Worm (Caenorhabditis elegans): ENCODE data around the gene ZK1290.15.

The ZK1290.15 gene

DNA sequence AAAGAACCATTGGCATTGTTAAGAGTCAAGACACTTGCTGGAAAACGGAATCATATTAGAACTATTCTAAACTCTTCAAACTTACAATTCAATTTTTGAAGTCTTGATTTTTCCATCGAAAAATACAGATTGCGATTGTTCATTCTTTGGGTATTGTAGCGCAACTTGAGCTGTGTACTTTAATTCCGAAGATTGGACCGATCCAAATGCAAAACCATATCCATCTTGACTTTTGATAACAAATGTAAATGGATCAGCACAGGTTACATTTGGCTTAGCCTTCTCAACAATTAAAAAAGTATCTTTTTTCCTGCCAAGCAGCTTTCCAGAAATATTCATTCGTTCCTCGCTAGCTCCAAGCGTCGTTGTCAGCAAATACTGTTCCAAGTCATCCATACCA is 37.5 kb downstream of the ZK1290.15 start:
- no peak for TF ChIP-seq cog-1 (tag; optimal IDR thresholded peaks at IDR 0.05)
- no peak for TF ChIP-seq ztf-23 (GFP tag; IDR thresholded peaks at IDR 0.05)
- no peak for TF ChIP-seq ztf-29 (GFP tag; IDR thresholded peaks at IDR 0.05)
- TF ChIP-seq flt-1 (GFP tag; IDR thresholded peaks at IDR 0.05), result no peak
- no peak for TF ChIP-seq ref-1 (GFP tag; conservative IDR thresholded peaks at IDR 0.05)
- TF ChIP-seq tab-1 (GFP tag; IDR thresholded peaks at IDR 0.05), result no peak
- no peak for TF ChIP-seq klf-2 (GFP tag; conservative IDR thresholded peaks at IDR 0.05)
- no peak for TF ChIP-seq med-1 (GFP tag; optimal IDR thresholded peaks at IDR 0.05; ENCODE audit: insufficient read depth)
- TF ChIP-seq T22C8.4 (GFP tag; IDR thresholded peaks at IDR 0.05), result no peak

DNA sequence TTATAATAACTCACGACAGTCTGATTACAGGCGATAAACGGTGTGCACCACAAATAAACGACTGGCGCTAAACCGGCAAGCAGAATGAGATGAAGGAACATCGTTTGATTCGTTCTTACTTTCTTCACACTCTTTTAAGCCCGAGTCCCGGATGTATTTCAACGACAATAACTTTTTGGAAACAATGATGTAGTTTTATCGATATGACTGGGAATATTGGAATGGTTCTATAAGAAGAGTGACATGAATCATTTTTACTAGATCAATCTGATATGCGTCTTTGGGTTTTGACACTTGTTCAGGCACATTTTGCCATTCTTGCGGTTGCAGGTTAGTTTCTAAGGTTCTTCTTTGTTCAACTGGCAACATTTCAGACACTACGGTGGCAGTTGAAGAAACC is 38.1 kb downstream of the ZK1290.15 start, which contains the start of the genes ZK1290.11 and ZK1290.1:
ZK1290.11 (minus strand) TSS at position 101 of the 400 bp plus-strand sequence.
ZK1290.1 (plus strand) TSS at position 271 of the 400 bp plus-strand sequence.
- TF ChIP-seq T22C8.4 (GFP tag; IDR thresholded peaks at IDR 0.05) (no peak), ztf-23 (GFP tag; IDR thresholded peaks at IDR 0.05) (no peak), ztf-29 (GFP tag; IDR thresholded peaks at IDR 0.05) (no peak)

DNA sequence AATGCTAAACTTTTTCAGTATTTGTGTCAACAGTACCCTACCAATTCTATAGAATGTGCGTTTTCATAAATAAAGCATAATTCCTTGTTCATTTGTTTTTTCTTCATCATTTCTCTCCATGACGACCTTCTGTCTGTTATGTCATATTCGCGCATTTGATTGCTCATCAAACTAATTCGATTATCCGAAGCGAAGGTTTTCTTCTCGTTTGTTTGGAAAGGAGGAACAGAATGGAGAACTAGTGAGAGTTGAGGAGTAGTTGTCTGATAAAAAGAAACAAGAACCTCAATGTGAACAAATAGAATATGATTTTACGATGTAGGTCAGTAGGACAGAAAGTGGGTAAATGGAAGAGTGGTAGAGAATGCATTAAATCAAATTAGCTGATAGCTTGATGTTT is 39.2 kb downstream of the ZK1290.15 start:
- no peak for TF ChIP-seq med-1 (GFP tag; optimal IDR thresholded peaks at IDR 0.05; ENCODE audit: insufficient read depth)
- TF ChIP-seq ztf-23 (GFP tag; IDR thresholded peaks at IDR 0.05), result no peak
- TF ChIP-seq ref-1 (GFP tag; conservative IDR thresholded peaks at IDR 0.05), result no peak
- TF ChIP-seq ztf-29 (GFP tag; IDR thresholded peaks at IDR 0.05), result no peak
- TF ChIP-seq klf-2 (GFP tag; conservative IDR thresholded peaks at IDR 0.05), result no peak
- TF ChIP-seq T22C8.4 (GFP tag; IDR thresholded peaks at IDR 0.05), result no peak

DNA sequence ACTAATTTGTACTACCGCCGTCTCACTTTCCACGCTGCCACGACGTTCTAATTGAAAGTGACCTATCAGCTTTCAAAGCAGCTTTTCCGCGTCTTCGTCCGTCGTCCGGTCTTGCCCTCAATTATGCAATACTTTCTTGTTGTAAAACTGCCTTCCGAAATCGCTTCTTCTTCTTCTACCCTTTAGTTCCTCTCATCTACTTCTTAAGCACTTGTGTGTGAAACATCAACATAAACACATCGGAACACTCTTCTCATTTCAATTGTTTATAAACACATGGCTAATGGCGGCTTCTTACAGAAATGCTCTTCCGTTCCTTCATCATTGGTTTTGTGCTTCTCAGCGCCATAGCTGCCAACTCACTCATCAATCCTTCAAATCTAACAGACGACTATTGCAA is 46.9 kb downstream of the ZK1290.15 start, which contains the start of gene F35D2.3:
F35D2.3 (plus strand) TSS at position 301 of the 400 bp plus-strand sequence.
- TF ChIP-seq ztf-29 (GFP tag; IDR thresholded peaks at IDR 0.05), result no peak
- TF ChIP-seq med-1 (GFP tag; optimal IDR thresholded peaks at IDR 0.05; ENCODE audit: insufficient read depth), result no peak
- TF ChIP-seq klf-2 (GFP tag; conservative IDR thresholded peaks at IDR 0.05), result no peak
- TF ChIP-seq ref-1 (GFP tag; conservative IDR thresholded peaks at IDR 0.05), result no peak
- no peak for TF ChIP-seq ztf-23 (GFP tag; IDR thresholded peaks at IDR 0.05)
- TF ChIP-seq flt-1 (GFP tag; IDR thresholded peaks at IDR 0.05), result no peak
- TF ChIP-seq cog-1 (tag; optimal IDR thresholded peaks at IDR 0.05), result no peak
- TF ChIP-seq T22C8.4 (GFP tag; IDR thresholded peaks at IDR 0.05), result no peak
- no peak for TF ChIP-seq tab-1 (GFP tag; IDR thresholded peaks at IDR 0.05)

DNA sequence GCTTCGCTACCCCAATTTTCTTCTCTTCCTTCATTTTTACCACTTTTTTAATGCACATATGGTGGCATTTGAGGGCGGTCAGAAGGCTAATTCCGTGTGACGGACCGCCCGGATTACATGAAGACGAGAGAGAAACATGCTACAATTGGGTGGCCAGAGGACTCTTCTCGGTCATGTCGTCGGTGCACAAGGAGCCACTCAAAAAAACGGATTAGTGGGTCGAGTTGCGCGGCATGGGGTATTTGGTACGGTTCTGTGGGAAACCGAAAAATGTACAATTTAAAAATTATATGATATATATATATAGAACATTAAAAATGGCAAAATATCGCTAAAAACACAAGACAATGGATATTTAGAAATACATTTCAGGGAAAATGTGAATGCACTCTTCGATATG is 47.4 kb downstream of the ZK1290.15 start:
- no peak for TF ChIP-seq cog-1 (tag; optimal IDR thresholded peaks at IDR 0.05)

All from whole organism, midembryonic.